Fruit fly (Drosophila melanogaster) whole organism, pupa: ENCODE data around the gene CG10996.

Source experiments
- CG10348 ChIP-seq: fragments of 200-800 bp; sonication (Bioruptor generic); IDR thresholded peaks from 2 replicates; pipeline ENCODE4 v1.3.6; 2022; ENCODE audit warnings: missing biosample characterization, missing genetic modification characterization
- CG13204 ChIP-seq: fragments of 200-800 bp; sonication (Bioruptor generic); optimal IDR thresholded peaks from 2 replicates; lab custom pipeline; 2018; ENCODE audit warnings: missing biosample characterization, mild to moderate bottlenecking, missing genetic modification characterization, moderate library complexity
- CG32121 ChIP-seq: fragments of 200-800 bp; sonication (Bioruptor generic); IDR thresholded peaks from 2 replicates; pipeline ENCODE4 v1.3.6; 2022; ENCODE audit warnings: missing biosample characterization, missing genetic modification characterization
- CG34367 ChIP-seq: fragments of 200-800 bp; sonication (Bioruptor generic); optimal IDR thresholded peaks from 2 replicates; lab custom pipeline; 2018; ENCODE audit warnings: missing biosample characterization, mild to moderate bottlenecking, missing genetic modification characterization
- CG8159 ChIP-seq: fragments of 200-800 bp; sonication (Bioruptor generic); optimal IDR thresholded peaks from 3 replicates; lab custom pipeline; 2018; ENCODE audit warnings: missing biosample characterization, mild to moderate bottlenecking, missing genetic modification characterization, moderate library complexity
- CG8301 ChIP-seq: fragments of 200-800 bp; sonication (Bioruptor generic); optimal IDR thresholded peaks from 2 replicates; lab custom pipeline; 2018; ENCODE audit warnings: missing biosample characterization, mild to moderate bottlenecking, missing genetic modification characterization
- D1 ChIP-seq: fragments of 200-800 bp; sonication (Bioruptor generic); optimal IDR thresholded peaks from 2 replicates; lab custom pipeline; 2018; ENCODE audit warnings: missing biosample characterization, mild to moderate bottlenecking, missing genetic modification characterization, moderate library complexity
- EcR ChIP-seq: fragments of 200-800 bp; sonication (Bioruptor generic); optimal IDR thresholded peaks from 3 replicates; lab custom pipeline; 2019; ENCODE audit warnings: missing biosample characterization, missing genetic modification characterization, mild to moderate bottlenecking, moderate library complexity, missing genetic modification reagents
- Pif1A ChIP-seq: fragments of 200-800 bp; sonication (Bioruptor generic); optimal IDR thresholded peaks from 3 replicates; lab custom pipeline; 2016; ENCODE audit warnings: missing biosample characterization, missing genetic modification characterization
- Snoo ChIP-seq: fragments of 200-800 bp; sonication (Bioruptor generic); optimal IDR thresholded peaks from 3 replicates; lab custom pipeline; 2017; ENCODE audit warnings: missing biosample characterization, mild to moderate bottlenecking, missing genetic modification characterization, inconsistent platforms
- fd96Ca ChIP-seq: fragments of 200-800 bp; sonication (Bioruptor generic); IDR thresholded peaks from 3 replicates; pipeline ENCODE4 v1.3.6; 2022; ENCODE audit warnings: missing biosample characterization, missing genetic modification characterization
- gl ChIP-seq: fragments of 200-800 bp; sonication (Bioruptor generic); optimal IDR thresholded peaks from 2 replicates; lab custom pipeline; 2018; ENCODE audit warnings: missing biosample characterization, mild to moderate bottlenecking, missing genetic modification characterization

dm6 chrX:13818172-13818472 is 20.7 kb upstream of the CG10996 start:
- no peak for TF ChIP-seq D1 (tag; lab: Kevin White, UChicago)
- TF ChIP-seq CG13204: no peak
- TF ChIP-seq CG10348 (GFP tag; lab: Robert Waterston, UW): no peak
- TF ChIP-seq CG8159 (tag; lab: Kevin White, UChicago): no peak
- no peak for TF ChIP-seq CG34367 (tag; lab: Kevin White, UChicago)
- no peak for TF ChIP-seq EcR (GFP tag; lab: Kevin White, UChicago)
- TF ChIP-seq Snoo (tag; lab: Kevin White, UChicago): no peak
- no peak for TF ChIP-seq fd96Ca (GFP tag; lab: Robert Waterston, UW)
- no peak for TF ChIP-seq Pif1A
- no peak for TF ChIP-seq gl (tag; lab: Kevin White, UChicago)
- no peak for TF ChIP-seq CG32121 (GFP tag; lab: Robert Waterston, UW)
- no peak for TF ChIP-seq CG8301
